4 worm cellular contexts compared by ENCODE assay signal in genomic region chrIII:11380555-11380954, ce11.
A peak's percentile ranks its signal among the peaks of the same experiment; 100 is the strongest.
TF ChIP-seq lines count a peak whose summit lies in the region.

No protein-coding gene starts in this region.

TF ChIP-seq in whole organism, L1 larva, 84 proteins besides CTCF, POLR2A, EP300 and RAD21 (continued from another document):
- peak in 2 of 6 experiments; percentile 19 to 28 for TF ChIP-seq elt-3 (tag; optimal IDR thresholded peaks at IDR 0.05; lab: Kevin White, UChicago)
- peak; percentile 18 for TF ChIP-seq xbp-1 (tag; optimal IDR thresholded peaks at IDR 0.05; lab: Kevin White, UChicago)
- TF ChIP-seq nhr-20 (tag; optimal IDR thresholded peaks at IDR 0.05; lab: Kevin White, UChicago), result peak; percentile 5
- peak in 1 of 2 experiments; percentile 15 for TF ChIP-seq lin-35 (GFP tag; optimal IDR thresholded peaks at IDR 0.05; lab: Kevin White, UChicago)
- no peak for TF ChIP-seq unc-86 (tag; optimal IDR thresholded peaks at IDR 0.05; lab: Kevin White, UChicago)
- TF ChIP-seq nhr-11 (tag; optimal IDR thresholded peaks at IDR 0.05; lab: Kevin White, UChicago), result no peak
- no peak for TF ChIP-seq hlh-4 (tag; optimal IDR thresholded peaks at IDR 0.05; lab: Kevin White, UChicago)
- peak; percentile 18 to 26 for TF ChIP-seq lsy-2 (tag; optimal IDR thresholded peaks at IDR 0.05; lab: Kevin White, UChicago)
- no peak for TF ChIP-seq lin-15B (tag; optimal IDR thresholded peaks at IDR 0.05; lab: Kevin White, UChicago)
- no peak for TF ChIP-seq lin-14 (GFP tag; optimal IDR thresholded peaks at IDR 0.05; lab: Kevin White, UChicago)
- peak; percentile 53 for TF ChIP-seq snu-23 (GFP tag; optimal IDR thresholded peaks at IDR 0.05; lab: Kevin White, UChicago)
- peak in 1 of 3 experiments; percentile 40 for TF ChIP-seq ceh-82 (tag; optimal IDR thresholded peaks at IDR 0.05; lab: Kevin White, UChicago)
- TF ChIP-seq nhr-71 (tag; optimal IDR thresholded peaks at IDR 0.05; lab: Kevin White, UChicago), result peak; percentile 34
- TF ChIP-seq nhr-19 (GFP tag; conservative IDR thresholded peaks at IDR 0.05; lab: Robert Waterston, UW), result 0 out of 2 replicates have a peak, but pooled peaks have one; percentile 4
- TF ChIP-seq pqm-1 (tag; optimal IDR thresholded peaks at IDR 0.05; lab: Kevin White, UChicago), result no peak
- no peak for TF ChIP-seq dsc-1 (tag; optimal IDR thresholded peaks at IDR 0.05; lab: Kevin White, UChicago)
- TF ChIP-seq ztf-4 (tag; optimal IDR thresholded peaks at IDR 0.05; lab: Kevin White, UChicago), result peak; percentile 17
- TF ChIP-seq nhr-237 (tag; optimal IDR thresholded peaks at IDR 0.05; lab: Kevin White, UChicago), result no peak
- no peak for TF ChIP-seq grh-1 (GFP tag; IDR thresholded peaks at IDR 0.05; lab: Robert Waterston, UW)
- TF ChIP-seq swsn-7 (tag; optimal IDR thresholded peaks at IDR 0.05; lab: Kevin White, UChicago), result no peak
- no peak for TF ChIP-seq skn-1 (tag; optimal IDR thresholded peaks at IDR 0.05; lab: Kevin White, UChicago)

TF ChIP-seq in whole organism, L2 larva, 48 proteins besides CTCF, POLR2A, EP300 and RAD21 (continued from another document):
- no peak for TF ChIP-seq elt-1 (tag; optimal IDR thresholded peaks at IDR 0.05; lab: Kevin White, UChicago)
- TF ChIP-seq Y55F3AM.14 (GFP tag; optimal IDR thresholded peaks at IDR 0.05; lab: Kevin White, UChicago), result no peak
- no peak for TF ChIP-seq skn-1 (tag; optimal IDR thresholded peaks at IDR 0.05; lab: Kevin White, UChicago)
- no peak for TF ChIP-seq alr-1 (tag; optimal IDR thresholded peaks at IDR 0.05; lab: Kevin White, UChicago)
- TF ChIP-seq nhr-6 (tag; optimal IDR thresholded peaks at IDR 0.05; lab: Kevin White, UChicago), result no peak
- no peak for TF ChIP-seq ama-1 (optimal IDR thresholded peaks at IDR 0.05; lab: Kevin White, UChicago)
- TF ChIP-seq unc-55 (GFP tag; optimal IDR thresholded peaks at IDR 0.05; lab: Kevin White, UChicago), result no peak
- peak; percentile 21 for TF ChIP-seq nhr-129 (tag; optimal IDR thresholded peaks at IDR 0.05; lab: Kevin White, UChicago)
- no peak for TF ChIP-seq peb-1 (tag; optimal IDR thresholded peaks at IDR 0.05; lab: Kevin White, UChicago)
- no peak for TF ChIP-seq dmd-4 (tag; optimal IDR thresholded peaks at IDR 0.05; lab: Kevin White, UChicago)
- no peak for TF ChIP-seq blmp-1 (tag; optimal IDR thresholded peaks at IDR 0.05; lab: Kevin White, UChicago; ENCODE audit: insufficient read depth)
- no peak for TF ChIP-seq nhr-77 (tag; optimal IDR thresholded peaks at IDR 0.05; lab: Kevin White, UChicago)
- TF ChIP-seq nhr-10 (tag; optimal IDR thresholded peaks at IDR 0.05; lab: Kevin White, UChicago), result no peak
- no peak for TF ChIP-seq sma-3 (GFP tag; optimal IDR thresholded peaks at IDR 0.05; lab: Kevin White, UChicago)
- no peak for TF ChIP-seq lin-11 (tag; optimal IDR thresholded peaks at IDR 0.05; lab: Kevin White, UChicago)
- no peak for TF ChIP-seq sma-9 (GFP tag; optimal IDR thresholded peaks at IDR 0.05; lab: Kevin White, UChicago)
- TF ChIP-seq sma-9 (tag; optimal IDR thresholded peaks at IDR 0.05; lab: Kevin White, UChicago), result no peak
- TF ChIP-seq C34F6.9 (tag; optimal IDR thresholded peaks at IDR 0.05; lab: Kevin White, UChicago), result peak; percentile 25
- TF ChIP-seq zag-1 (tag; optimal IDR thresholded peaks at IDR 0.05; lab: Kevin White, UChicago), result no peak
- no peak for TF ChIP-seq gmeb-1 (tag; optimal IDR thresholded peaks at IDR 0.05; lab: Kevin White, UChicago)
- TF ChIP-seq R02D3.7 (tag; optimal IDR thresholded peaks at IDR 0.05; lab: Kevin White, UChicago), result no peak
- TF ChIP-seq nhr-237 (tag; optimal IDR thresholded peaks at IDR 0.05; lab: Kevin White, UChicago), result no peak
- TF ChIP-seq lsy-2 (tag; optimal IDR thresholded peaks at IDR 0.05; lab: Kevin White, UChicago), result peak in 1 of 2 experiments; percentile 30
- no peak for TF ChIP-seq nhr-12 (tag; optimal IDR thresholded peaks at IDR 0.05; lab: Kevin White, UChicago)
- TF ChIP-seq fos-1 (tag; optimal IDR thresholded peaks at IDR 0.05; lab: Kevin White, UChicago), result peak; percentile 49
- TF ChIP-seq aly-2 (tag; optimal IDR thresholded peaks at IDR 0.05; lab: Kevin White, UChicago), result no peak
- TF ChIP-seq ceh-16 (tag; optimal IDR thresholded peaks at IDR 0.05; lab: Kevin White, UChicago), result no peak
- TF ChIP-seq ztf-4 (tag; optimal IDR thresholded peaks at IDR 0.05; lab: Kevin White, UChicago), result no peak
- peak; percentile 19 for TF ChIP-seq nhr-25 (tag; optimal IDR thresholded peaks at IDR 0.05; lab: Kevin White, UChicago)
- TF ChIP-seq mdl-1 (tag; optimal IDR thresholded peaks at IDR 0.05; lab: Kevin White, UChicago), result no peak
- no peak for TF ChIP-seq unc-62 (GFP tag; optimal IDR thresholded peaks at IDR 0.05; lab: Kevin White, UChicago)
- TF ChIP-seq lin-39 (tag; optimal IDR thresholded peaks at IDR 0.05; lab: Kevin White, UChicago), result no peak
- TF ChIP-seq unc-39 (tag; optimal IDR thresholded peaks at IDR 0.05; lab: Kevin White, UChicago), result no peak
- no peak for TF ChIP-seq sem-4 (tag; optimal IDR thresholded peaks at IDR 0.05; lab: Kevin White, UChicago)
- TF ChIP-seq ceh-82 (tag; optimal IDR thresholded peaks at IDR 0.05; lab: Kevin White, UChicago), result no peak

TF ChIP-seq in whole organism, L3 larva, 47 proteins besides CTCF, POLR2A, EP300 and RAD21 (continued from another document):
- TF ChIP-seq nfya-1 (tag; optimal IDR thresholded peaks at IDR 0.05; lab: Kevin White, UChicago; ENCODE audit: insufficient read depth) (peak; percentile 55), egl-27 (tag; optimal IDR thresholded peaks at IDR 0.05; lab: Kevin White, UChicago) (no peak), ZK546.5 (tag; optimal IDR thresholded peaks at IDR 0.05; lab: Kevin White, UChicago) (no peak), zag-1 (tag; optimal IDR thresholded peaks at IDR 0.05; lab: Kevin White, UChicago) (no peak), lsy-12 (tag; optimal IDR thresholded peaks at IDR 0.05; lab: Kevin White, UChicago) (no peak), egl-5 (tag; optimal IDR thresholded peaks at IDR 0.05; lab: Kevin White, UChicago) (no peak), tbx-2 (tag; optimal IDR thresholded peaks at IDR 0.05; lab: Kevin White, UChicago) (no peak)

TF ChIP-seq in whole organism, L4 larva, 104 proteins besides CTCF, POLR2A, EP300 and RAD21 (continued from another document):
- no peak for TF ChIP-seq aly-2 (tag; optimal IDR thresholded peaks at IDR 0.05; lab: Kevin White, UChicago)
- TF ChIP-seq mdl-1 (tag; optimal IDR thresholded peaks at IDR 0.05; lab: Kevin White, UChicago), result no peak
- TF ChIP-seq hmg-1.1 (GFP tag; IDR thresholded peaks at IDR 0.05; lab: Robert Waterston, UW), result 0 out of 2 replicates have a peak, but pooled peaks have one; percentile 8
- no peak for TF ChIP-seq T20F7.1 (GFP tag; optimal IDR thresholded peaks at IDR 0.05; lab: Kevin White, UChicago)
- no peak for TF ChIP-seq spr-1 (tag; optimal IDR thresholded peaks at IDR 0.05; lab: Kevin White, UChicago)
- TF ChIP-seq lsy-2 (tag; optimal IDR thresholded peaks at IDR 0.05; lab: Kevin White, UChicago), result peak in 1 of 2 experiments; percentile 23
- TF ChIP-seq daf-16 (GFP tag; optimal IDR thresholded peaks at IDR 0.05; lab: Kevin White, UChicago), result no peak
- no peak for TF ChIP-seq daf-16 (tag; optimal IDR thresholded peaks at IDR 0.05; lab: Kevin White, UChicago)
- peak; percentile 88 for TF ChIP-seq mxl-3 (GFP tag; optimal IDR thresholded peaks at IDR 0.05; lab: Kevin White, UChicago)
- TF ChIP-seq ceh-20 (GFP tag; IDR thresholded peaks at IDR 0.05; lab: Robert Waterston, UW), result no peak
- no peak for TF ChIP-seq lin-13 (GFP tag; optimal IDR thresholded peaks at IDR 0.05; lab: Kevin White, UChicago)
- TF ChIP-seq madf-9 (GFP tag; conservative IDR thresholded peaks at IDR 0.05; lab: Robert Waterston, UW), result no peak
- TF ChIP-seq ceh-32 (tag; optimal IDR thresholded peaks at IDR 0.05; lab: Kevin White, UChicago; ENCODE audit: poor library complexity), result no peak
- peak; percentile 21 for TF ChIP-seq nhr-28 (tag; optimal IDR thresholded peaks at IDR 0.05; lab: Kevin White, UChicago)
- no peak for TF ChIP-seq dmd-9 (GFP tag; IDR thresholded peaks at IDR 0.05; lab: Robert Waterston, UW)
- no peak for TF ChIP-seq Y75B8A.6 (GFP tag; IDR thresholded peaks at IDR 0.05; lab: Robert Waterston, UW)
- TF ChIP-seq nhr-25 (tag; optimal IDR thresholded peaks at IDR 0.05; lab: Kevin White, UChicago; ENCODE audit: borderline replicate concordance, insufficient read depth), result no peak
- TF ChIP-seq spr-3 (GFP tag; optimal IDR thresholded peaks at IDR 0.05; lab: Kevin White, UChicago), result no peak
- no peak for TF ChIP-seq F26F4.8 (GFP tag; conservative IDR thresholded peaks at IDR 0.05; lab: Robert Waterston, UW)
- no peak for TF ChIP-seq tra-1 (GFP tag; IDR thresholded peaks at IDR 0.05; lab: Robert Waterston, UW)
- no peak for TF ChIP-seq T26A8.4 (GFP tag; IDR thresholded peaks at IDR 0.05; lab: Robert Waterston, UW)
- TF ChIP-seq snpc-1.2 (GFP tag; IDR thresholded peaks at IDR 0.05; lab: Robert Waterston, UW), result no peak
- no peak for TF ChIP-seq nhr-237 (tag; optimal IDR thresholded peaks at IDR 0.05; lab: Kevin White, UChicago)
- TF ChIP-seq lir-3 (tag; optimal IDR thresholded peaks at IDR 0.05; lab: Kevin White, UChicago), result no peak
- no peak for TF ChIP-seq dmd-6 (GFP tag; IDR thresholded peaks at IDR 0.05; lab: Robert Waterston, UW)
- TF ChIP-seq D1046.2 (GFP tag; IDR thresholded peaks at IDR 0.05; lab: Robert Waterston, UW), result no peak
- no peak for TF ChIP-seq attf-4 (tag; optimal IDR thresholded peaks at IDR 0.05; lab: Kevin White, UChicago)
- TF ChIP-seq pha-4 (GFP tag; IDR thresholded peaks at IDR 0.05; lab: Robert Waterston, UW), result no peak
- TF ChIP-seq pha-4 (tag; optimal IDR thresholded peaks at IDR 0.05; lab: Kevin White, UChicago), result no peak
- no peak for TF ChIP-seq nhr-11 (tag; optimal IDR thresholded peaks at IDR 0.05; lab: Kevin White, UChicago)
- no peak for TF ChIP-seq ceh-28 (tag; optimal IDR thresholded peaks at IDR 0.05; lab: Kevin White, UChicago)
- no peak for TF ChIP-seq gei-8 (GFP tag; optimal IDR thresholded peaks at IDR 0.05; lab: Kevin White, UChicago)
- TF ChIP-seq ZK546.5 (tag; optimal IDR thresholded peaks at IDR 0.05; lab: Kevin White, UChicago), result no peak
- no peak for TF ChIP-seq mxl-2 (GFP tag; conservative IDR thresholded peaks at IDR 0.05; lab: Robert Waterston, UW)
- no peak for TF ChIP-seq zag-1 (tag; optimal IDR thresholded peaks at IDR 0.05; lab: Kevin White, UChicago)
- TF ChIP-seq nhr-6 (tag; optimal IDR thresholded peaks at IDR 0.05; lab: Kevin White, UChicago), result no peak
- no peak for TF ChIP-seq ztf-11 (tag; optimal IDR thresholded peaks at IDR 0.05; lab: Kevin White, UChicago)
- no peak for TF ChIP-seq daf-19 (GFP tag; conservative IDR thresholded peaks at IDR 0.05; lab: Robert Waterston, UW)
- no peak for TF ChIP-seq rbr-2 (tag; optimal IDR thresholded peaks at IDR 0.05; lab: Kevin White, UChicago)
- peak; percentile 33 for TF ChIP-seq hlh-30 (tag; optimal IDR thresholded peaks at IDR 0.05; lab: Kevin White, UChicago; ENCODE audit: insufficient read depth)
- no peak for TF ChIP-seq unc-130 (GFP tag; optimal IDR thresholded peaks at IDR 0.05; lab: Kevin White, UChicago)
- TF ChIP-seq php-3 (GFP tag; IDR thresholded peaks at IDR 0.05; lab: Robert Waterston, UW), result no peak
- TF ChIP-seq snpc-4 (tag; optimal IDR thresholded peaks at IDR 0.05; lab: Kevin White, UChicago), result no peak
- TF ChIP-seq zfp-3 (GFP tag; conservative IDR thresholded peaks at IDR 0.05; lab: Robert Waterston, UW), result no peak
- TF ChIP-seq madf-5 (GFP tag; IDR thresholded peaks at IDR 0.05; lab: Robert Waterston, UW), result no peak
- TF ChIP-seq R02D3.7 (tag; optimal IDR thresholded peaks at IDR 0.05; lab: Kevin White, UChicago), result no peak
- TF ChIP-seq saeg-2 (GFP tag; IDR thresholded peaks at IDR 0.05; lab: Robert Waterston, UW), result no peak
- TF ChIP-seq arid-1 (GFP tag; conservative IDR thresholded peaks at IDR 0.05; lab: Robert Waterston, UW), result no peak
- TF ChIP-seq nhr-48 (tag; optimal IDR thresholded peaks at IDR 0.05; lab: Kevin White, UChicago), result no peak
- no peak for TF ChIP-seq Y48G9A.11 (GFP tag; IDR thresholded peaks at IDR 0.05; lab: Robert Waterston, UW)
- TF ChIP-seq dmd-8 (GFP tag; IDR thresholded peaks at IDR 0.05; lab: Robert Waterston, UW), result no peak
- TF ChIP-seq zfp-2 (tag; optimal IDR thresholded peaks at IDR 0.05; lab: Kevin White, UChicago), result no peak
- TF ChIP-seq cey-2 (tag; optimal IDR thresholded peaks at IDR 0.05; lab: Kevin White, UChicago; ENCODE audit: borderline replicate concordance, insufficient read depth), result no peak
- no peak for TF ChIP-seq daf-8 (GFP tag; IDR thresholded peaks at IDR 0.05; lab: Robert Waterston, UW)
- peak; percentile 58 for TF ChIP-seq hlh-11 (tag; optimal IDR thresholded peaks at IDR 0.05; lab: Kevin White, UChicago)
- peak; percentile 31 for TF ChIP-seq fkh-10 (GFP tag; optimal IDR thresholded peaks at IDR 0.05; lab: Kevin White, UChicago)
- no peak for TF ChIP-seq egl-43 (GFP tag; IDR thresholded peaks at IDR 0.05; lab: Robert Waterston, UW)
- peak; percentile 28 for TF ChIP-seq mep-1 (tag; optimal IDR thresholded peaks at IDR 0.05; lab: Kevin White, UChicago)
- no peak for TF ChIP-seq daf-12 (tag; optimal IDR thresholded peaks at IDR 0.05; lab: Kevin White, UChicago)
